Fruit fly (Drosophila melanogaster): Measurements from ENCODE around the gene sds22.

DNA sequence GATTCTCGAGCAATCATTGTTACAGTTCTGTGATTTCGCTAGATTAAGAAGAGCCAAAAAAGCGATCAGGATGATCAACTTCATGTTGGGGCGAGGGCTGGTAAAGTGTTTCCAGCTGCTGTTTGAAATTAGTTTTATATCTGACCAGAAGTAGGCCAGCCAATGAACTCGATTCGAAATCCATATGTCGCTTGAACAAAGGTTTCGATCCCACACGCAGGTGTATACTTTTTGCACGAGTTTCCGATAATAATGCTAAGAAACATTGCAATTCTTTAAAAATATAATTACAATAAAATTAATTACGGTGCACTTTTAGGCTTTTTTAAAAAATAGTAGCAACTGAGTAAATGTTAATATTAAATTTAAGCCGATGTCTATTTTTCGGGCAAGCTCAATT is 12.2 kb downstream of the sds22 start, which contains the start of gene CG34280:
- TF ChIP-seq Vsx1 (GFP tag; optimal IDR thresholded peaks at IDR 0.05) (no peak), dm (GFP tag; optimal IDR thresholded peaks at IDR 0.05) (no peak), CG1603 (tag; optimal IDR thresholded peaks at IDR 0.05) (no peak), toy (GFP tag; IDR thresholded peaks at IDR 0.05) (no peak), CG4282 (GFP tag; optimal IDR thresholded peaks at IDR 0.05) (no peak), unpg (GFP tag; optimal IDR thresholded peaks at IDR 0.05) (no peak), CG18011 (GFP tag; optimal IDR thresholded peaks at IDR 0.05) (no peak), CG34376 (GFP tag; optimal IDR thresholded peaks at IDR 0.05) (no peak), Antp (GFP tag; optimal IDR thresholded peaks at IDR 0.05) (no peak), CG17802 (tag; optimal IDR thresholded peaks at IDR 0.05) (no peak)

Data from whole organism, embryonic.